Worm (Caenorhabditis elegans) whole organism, L4/young adult: ENCODE data around the gene Y40H7A.4.

Experiments
- W03F9.2 ChIP-seq: fragments of 150-350 bp; optimal IDR thresholded peaks from 2 replicates; lab custom pipeline; 2014; ENCODE audit warnings: missing biosample characterization, missing genetic modification characterization
- dao-5 ChIP-seq: sonication (generic microtip); optimal IDR thresholded peaks from 2 replicates; lab custom pipeline; 2016; ENCODE audit warnings: missing genotype, missing genetic modification characterization, moderate library complexity, missing compliant biosample characterization
- him-1 ChIP-seq: sonication (generic microtip); optimal IDR thresholded peaks from 2 replicates; lab custom pipeline; 2016; ENCODE audit warnings: missing genotype, missing genetic modification reagents, missing genetic modification characterization, missing compliant biosample characterization

DNA sequence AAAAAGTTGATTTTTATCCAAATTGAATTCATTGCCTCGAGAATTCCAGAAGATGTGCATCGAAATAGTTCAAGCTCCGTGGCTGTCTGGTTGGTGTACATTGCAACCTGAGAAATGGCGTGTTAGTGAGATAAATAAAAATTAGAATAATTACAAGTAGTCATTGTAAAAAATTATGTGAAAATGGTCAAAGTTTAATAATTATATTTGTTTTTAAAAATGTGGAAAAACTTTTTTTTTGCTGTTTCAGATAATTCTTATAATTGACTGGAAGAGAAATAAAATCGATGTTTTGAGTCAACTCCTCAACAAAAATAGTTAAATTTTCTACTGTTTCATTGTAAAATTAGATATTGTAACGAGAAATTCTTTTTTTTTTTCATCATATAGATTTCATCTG, 27.6 kb upstream of the Y40H7A.4 start, which contains the start of gene sra-30:
- no peak for TF ChIP-seq him-1 (tag; lab: Kevin White, UChicago)
- no peak for TF ChIP-seq W03F9.2
- TF ChIP-seq dao-5 (tag; lab: Kevin White, UChicago): no peak
